Worm (Caenorhabditis elegans): ENCODE data around the gene ifb-1.

- no peak for TF ChIP-seq him-1 (tag; optimal IDR thresholded peaks at IDR 0.05)
- no peak for TF ChIP-seq W03F9.2 (tag; optimal IDR thresholded peaks at IDR 0.05)
Observed at ce11 chrII:5799553-5799952, 34.1 kb downstream of the ifb-1 start, which contains the start of gene K05F1.8.

Data from whole organism, L4/young adult.